Worm (Caenorhabditis elegans): ENCODE results near the gene ceh-54.

- no peak for TF ChIP-seq R02D3.7 (tag; optimal IDR thresholded peaks at IDR 0.05)
- no peak for TF ChIP-seq crh-2 (tag; optimal IDR thresholded peaks at IDR 0.05)
- TF ChIP-seq nhr-11 (tag; optimal IDR thresholded peaks at IDR 0.05) = no peak
- no peak for TF ChIP-seq nhr-10 (tag; optimal IDR thresholded peaks at IDR 0.05)
- no peak for TF ChIP-seq nhr-237 (tag; optimal IDR thresholded peaks at IDR 0.05)
- TF ChIP-seq unc-62 (GFP tag; optimal IDR thresholded peaks at IDR 0.05) = no peak
- no peak for TF ChIP-seq fos-1 (tag; optimal IDR thresholded peaks at IDR 0.05)
- TF ChIP-seq ztf-11 (tag; optimal IDR thresholded peaks at IDR 0.05) = no peak
- TF ChIP-seq ceh-82 (tag; optimal IDR thresholded peaks at IDR 0.05) = no peak
- no peak for TF ChIP-seq ztf-4 (tag; optimal IDR thresholded peaks at IDR 0.05)
Measured at ce11 chrX:6224841-6225240, 30.8 kb upstream of the ceh-54 start.

Measured in whole organism, L2 larva.